Worm (Caenorhabditis elegans): ENCODE measurements around the gene str-30.

- TF ChIP-seq lin-26 (GFP tag; IDR thresholded peaks at IDR 0.05) (no peak), lsl-1 (GFP tag; optimal IDR thresholded peaks at IDR 0.05) (no peak), ama-1 (optimal IDR thresholded peaks at IDR 0.05) (no peak), ama-1 (GFP tag; optimal IDR thresholded peaks at IDR 0.05) (no peak), pha-4 (tag; optimal IDR thresholded peaks at IDR 0.05) (no peak), F55B11.4 (tag; optimal IDR thresholded peaks at IDR 0.05; ENCODE audit: borderline replicate concordance, insufficient read depth) (no peak)
Measured at ce11 chrV:3771437-3772256, 46.8 kb downstream of the str-30 start, which contains the start of the genes R08E5.1 and rips-1.
